Worm (Caenorhabditis elegans) whole organism, L1 larva: ENCODE data around the gene jmjd-4.

Experiments
- aha-1 ChIP-seq: fragments of 150-350 bp; optimal IDR thresholded peaks from 2 replicates; lab custom pipeline; 2014; ENCODE audit warnings: missing biosample characterization, missing genetic modification characterization
- ama-1 ChIP-seq: fragments of 150-350 bp; optimal IDR thresholded peaks from 2 replicates; lab custom pipeline; 2014
- ceh-8 ChIP-seq: fragments of 200-800 bp; sonication (Bioruptor generic); optimal IDR thresholded peaks from 2 replicates; lab custom pipeline; 2018; ENCODE audit warnings: mild to moderate bottlenecking, missing genetic modification characterization, moderate library complexity, missing compliant biosample characterization
- ceh-82 ChIP-seq, 3 experiments: fragments of 150-350 bp in 1 of 3; sonication (generic microtip) in 2 of 3; optimal IDR thresholded peaks; 2 replicates each; lab custom pipeline; 2014 to 2017; ENCODE audit warnings: missing biosample characterization in 3 of 3, missing genetic modification characterization in 3 of 3
- ceh-90 ChIP-seq: sonication (generic microtip); optimal IDR thresholded peaks from 2 replicates; lab custom pipeline; 2016; ENCODE audit warnings: missing genetic modification characterization, missing compliant biosample characterization
- dpl-1 ChIP-seq, 3 experiments: fragments of 150-350 bp in 2 of 3; sonication (generic microtip) in 1 of 3; optimal IDR thresholded peaks; 2 replicates each; lab custom pipeline; 2014 to 2017; ENCODE audit warnings: missing biosample characterization in 3 of 3, missing genetic modification characterization in 3 of 3, missing genetic modification reagents in 3 of 3
- efl-1 ChIP-seq, 4 experiments: fragments of 150-350 bp; optimal IDR thresholded peaks in 3 of 4; peaks in 1 of 4; 1 replicate in 1 of 4; 2 replicates in 3 of 4; lab custom pipeline; 2014; ENCODE audit warnings: missing biosample characterization in 2 of 4, missing genetic modification characterization in 2 of 4, missing genetic modification reagents in 2 of 4
- efl-3 ChIP-seq: fragments of 200-800 bp; sonication (Bioruptor generic); optimal IDR thresholded peaks from 2 replicates; lab custom pipeline; 2018; ENCODE audit warnings: mild to moderate bottlenecking, missing genetic modification characterization, missing compliant biosample characterization
- egl-13 ChIP-seq: sonication (generic microtip); optimal IDR thresholded peaks from 2 replicates; lab custom pipeline; 2016; ENCODE audit warnings: missing genotype, missing genetic modification reagents, missing genetic modification characterization, missing compliant biosample characterization
- elt-2 ChIP-seq: sonication (generic microtip); optimal IDR thresholded peaks from 2 replicates; lab custom pipeline; 2016; ENCODE audit warnings: missing genetic modification characterization, mild to moderate bottlenecking, inconsistent platforms, missing compliant biosample characterization, missing genetic modification reagents
- elt-3 ChIP-seq, 6 experiments: fragments of 150-350 bp in 1 of 6; sonication (generic microtip); optimal IDR thresholded peaks; 2 replicates each; lab custom pipeline; 2017 to 2018; ENCODE audit warnings: missing biosample characterization in 6 of 6, missing genetic modification characterization in 6 of 6, inconsistent platforms in 1 of 6
- ets-5 ChIP-seq: fragments of 200-800 bp; sonication (Bioruptor generic); IDR thresholded peaks from 2 replicates; pipeline ENCODE4 v1.3.6; 2022; ENCODE audit warnings: missing genetic modification characterization, missing compliant biosample characterization
- fkh-8 ChIP-seq: sonication (generic microtip); optimal IDR thresholded peaks from 2 replicates; lab custom pipeline; 2016; ENCODE audit warnings: mild to moderate bottlenecking, missing genetic modification characterization, missing compliant biosample characterization
- irx-1 ChIP-seq: sonication (generic microtip); optimal IDR thresholded peaks from 2 replicates; lab custom pipeline; 2016; ENCODE audit warnings: missing genetic modification characterization, missing compliant biosample characterization
- jun-1 ChIP-seq: fragments of 150-350 bp; optimal IDR thresholded peaks from 2 replicates; lab custom pipeline; 2014; ENCODE audit warnings: missing biosample characterization, missing genetic modification reagents, missing genetic modification characterization
- lin-35 ChIP-seq, 2 experiments: fragments of 150-350 bp; optimal IDR thresholded peaks; 2 replicates each; lab custom pipeline; 2014; ENCODE audit warnings: missing biosample characterization in 2 of 2, missing genetic modification characterization in 2 of 2, missing genetic modification reagents in 2 of 2
- lin-39 ChIP-seq: fragments of 150-350 bp; optimal IDR thresholded peaks from 2 replicates; lab custom pipeline; 2014; ENCODE audit warnings: missing biosample characterization, missing genetic modification reagents, missing genetic modification characterization
- lir-3 ChIP-seq: sonication (generic microtip); optimal IDR thresholded peaks from 2 replicates; lab custom pipeline; 2016; ENCODE audit warnings: mild to moderate bottlenecking, missing genetic modification characterization, moderate library complexity, missing compliant biosample characterization; ENCODE audit not compliant: poor library complexity
- mef-2 ChIP-seq: fragments of 150-350 bp; optimal IDR thresholded peaks from 2 replicates; lab custom pipeline; 2014; ENCODE audit warnings: missing biosample characterization, missing genetic modification characterization
- mep-1 ChIP-seq: fragments of 150-350 bp; optimal IDR thresholded peaks from 2 replicates; lab custom pipeline; 2014; ENCODE audit warnings: missing biosample characterization, missing genetic modification characterization
- nhr-12 ChIP-seq: sonication (generic microtip); optimal IDR thresholded peaks from 2 replicates; lab custom pipeline; 2017; ENCODE audit warnings: missing biosample characterization, missing genetic modification characterization
- nhr-76 ChIP-seq: sonication (generic microtip); optimal IDR thresholded peaks from 2 replicates; lab custom pipeline; 2017; ENCODE audit warnings: missing biosample characterization, missing genetic modification characterization
- nhr-85 ChIP-seq: sonication (generic microtip); peaks from one replicate; lab custom pipeline; 2016; ENCODE audit warnings: missing genetic modification characterization, inconsistent platforms, missing compliant biosample characterization
- nhr-90 ChIP-seq: sonication (generic microtip); optimal IDR thresholded peaks from 2 replicates; lab custom pipeline; 2016; ENCODE audit warnings: mild to moderate bottlenecking, missing genetic modification characterization, missing compliant biosample characterization; ENCODE audit not compliant: poor library complexity
- pag-3 ChIP-seq: sonication (generic microtip); optimal IDR thresholded peaks from 2 replicates; lab custom pipeline; 2017; ENCODE audit warnings: missing genetic modification characterization, mild to moderate bottlenecking, missing compliant biosample characterization, antibody characterized with exemption, borderline replicate concordance; ENCODE audit not compliant: insufficient read depth
- skn-1 ChIP-seq: fragments of 150-350 bp; optimal IDR thresholded peaks from 2 replicates; lab custom pipeline; 2014; ENCODE audit warnings: missing biosample characterization, missing genetic modification characterization
- snu-23 ChIP-seq: sonication (generic microtip); optimal IDR thresholded peaks from 2 replicates; lab custom pipeline; 2016; ENCODE audit warnings: missing genetic modification characterization, missing compliant biosample characterization
- sptf-1 ChIP-seq: fragments of 150-350 bp; optimal IDR thresholded peaks from 2 replicates; lab custom pipeline; 2014; ENCODE audit warnings: missing biosample characterization, missing genetic modification characterization
- tbx-2 ChIP-seq: sonication (generic microtip); optimal IDR thresholded peaks from 2 replicates; lab custom pipeline; 2016; ENCODE audit warnings: missing genetic modification characterization, missing compliant biosample characterization
- unc-98 ChIP-seq: fragments of 200-800 bp; sonication (Bioruptor generic); IDR thresholded peaks from 2 replicates; pipeline ENCODE4 v1.3.6; 2022; ENCODE audit warnings: missing genetic modification characterization, missing compliant biosample characterization
- vab-15 ChIP-seq: sonication (generic microtip); optimal IDR thresholded peaks from 2 replicates; lab custom pipeline; 2017; ENCODE audit warnings: missing genotype, mild to moderate bottlenecking, missing genetic modification characterization, missing compliant biosample characterization
- xbp-1 ChIP-seq: sonication (generic microtip); optimal IDR thresholded peaks from 2 replicates; lab custom pipeline; 2016; ENCODE audit warnings: missing genetic modification characterization, missing compliant biosample characterization
- zip-4 ChIP-seq: fragments of 200-800 bp; sonication (Bioruptor generic); optimal IDR thresholded peaks from 2 replicates; lab custom pipeline; 2018; ENCODE audit warnings: mild to moderate bottlenecking, missing genetic modification characterization, moderate library complexity, missing compliant biosample characterization

Gene jmjd-4

DNA sequence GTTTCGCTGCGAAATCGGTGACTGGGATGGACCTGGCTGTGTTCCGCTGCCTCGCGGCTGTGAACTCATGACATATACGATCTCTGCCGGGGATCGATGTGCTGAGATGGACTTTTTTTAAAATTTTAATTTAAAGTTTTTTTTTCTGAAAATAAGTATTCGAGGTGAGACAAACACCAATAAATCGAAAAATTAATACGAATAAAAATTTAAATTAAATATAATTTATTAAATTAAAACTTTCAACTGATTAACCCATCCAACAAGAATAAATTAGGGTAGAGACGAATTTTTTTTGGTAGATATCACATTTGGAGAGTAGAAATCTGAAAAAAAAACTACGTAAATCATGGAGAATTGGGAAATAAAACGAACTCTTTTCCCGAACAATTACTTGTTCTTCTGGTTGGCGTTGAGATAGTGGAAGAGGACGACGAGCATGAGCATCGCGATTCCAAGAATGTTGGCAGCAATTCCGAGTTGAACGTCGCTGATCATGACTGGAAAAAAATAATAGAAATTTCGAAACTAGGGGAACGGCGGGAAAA, 15.7 kb downstream of the jmjd-4 start, which contains the start of the genes unc-50 and ostf-4:
Gene unc-50, minus strand, starts transcription at position 101 of the 548 bp plus-strand sequence.
Gene ostf-4, minus strand, starts transcription at position 498 of the 548 bp plus-strand sequence.
- no peak for TF ChIP-seq mep-1
- TF ChIP-seq ceh-90 (tag; lab: Kevin White, UChicago) = no peak
- no peak for TF ChIP-seq efl-3 (GFP tag; lab: Kevin White, UChicago)
- TF ChIP-seq ceh-8 = no peak
- no peak for TF ChIP-seq jun-1 (tag; lab: Kevin White, UChicago)
- TF ChIP-seq fkh-8 (tag; lab: Kevin White, UChicago) = no peak
- TF ChIP-seq elt-3 (tag; optimal IDR thresholded peaks at IDR 0.05; lab: Kevin White, UChicago) = no peak
- TF ChIP-seq xbp-1 = no peak
- no peak for TF ChIP-seq ama-1
- TF ChIP-seq aha-1 (tag; lab: Kevin White, UChicago) = no peak
- no peak for TF ChIP-seq vab-15
- no peak for TF ChIP-seq sptf-1 (tag; lab: Kevin White, UChicago)
- TF ChIP-seq efl-1 (optimal IDR thresholded peaks at IDR 0.05; lab: Kevin White, UChicago) = no peak
- no peak for TF ChIP-seq efl-1 (GFP tag; optimal IDR thresholded peaks at IDR 0.05 in 1 of 2; lab: Kevin White, UChicago)
- no peak for TF ChIP-seq nhr-12 (tag; lab: Kevin White, UChicago)
- TF ChIP-seq unc-98 (GFP tag; lab: Robert Waterston, UW) = no peak
- TF ChIP-seq skn-1 (tag; lab: Kevin White, UChicago) = no peak
- no peak for TF ChIP-seq snu-23
- TF ChIP-seq, all 84 proteins: peak for 0

DNA sequence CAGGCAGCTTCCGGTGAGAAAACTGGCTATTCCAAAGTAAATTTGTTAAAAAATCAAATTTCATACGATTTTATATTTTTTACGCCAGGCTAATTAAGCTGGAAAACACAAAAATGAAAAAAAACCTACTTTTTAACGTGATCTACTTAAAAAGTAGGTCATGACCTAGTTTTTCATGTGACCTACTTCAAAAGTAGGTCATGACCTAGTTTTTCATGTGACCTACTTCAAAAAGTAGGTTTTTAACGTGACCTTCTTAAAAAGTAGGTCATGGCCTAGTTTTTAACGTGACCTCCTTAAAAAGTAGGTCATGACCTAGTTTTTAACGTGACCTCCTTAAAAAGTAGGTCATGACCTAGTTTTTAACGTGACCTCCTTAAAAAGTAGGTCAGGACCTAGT, 17.2 kb downstream of the jmjd-4 start:
- peak; percentile 93 for TF ChIP-seq nhr-85

DNA sequence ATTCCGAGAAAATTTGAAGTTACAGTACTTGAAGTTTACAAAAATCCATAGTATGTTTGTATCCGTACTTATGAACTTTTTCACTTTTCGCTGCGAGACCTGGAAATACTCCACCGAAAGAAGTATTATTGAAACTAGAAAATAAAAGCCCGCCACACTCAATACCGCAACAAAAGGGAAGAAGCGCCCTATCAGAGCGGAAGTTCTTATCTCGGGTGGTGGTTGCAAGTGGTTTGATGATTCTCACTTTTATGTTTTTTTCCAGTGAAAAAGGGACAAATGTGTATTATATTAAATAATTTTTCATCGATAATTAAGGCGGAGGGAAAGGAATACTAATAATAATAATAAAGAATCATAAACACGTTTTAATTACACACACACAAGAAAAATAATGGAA, 19.6 kb downstream of the jmjd-4 start:
- no peak for TF ChIP-seq irx-1
- no peak for TF ChIP-seq pag-3 (tag; lab: Kevin White, UChicago)
- TF ChIP-seq mef-2 (tag; lab: Kevin White, UChicago) = no peak
- no peak for TF ChIP-seq zip-4
- no peak for TF ChIP-seq lir-3
- TF ChIP-seq efl-1 (optimal IDR thresholded peaks at IDR 0.05; lab: Kevin White, UChicago) = no peak
- peak in 1 of 2 experiments; percentile 1 for TF ChIP-seq efl-1 (GFP tag; optimal IDR thresholded peaks at IDR 0.05 in 1 of 2; lab: Kevin White, UChicago)
- TF ChIP-seq ets-5 (GFP tag; lab: Robert Waterston, UW) = no peak
- peak; percentile 10 for TF ChIP-seq elt-2 (tag; lab: Kevin White, UChicago)
- TF ChIP-seq nhr-90 (tag; lab: Kevin White, UChicago) = no peak

DNA sequence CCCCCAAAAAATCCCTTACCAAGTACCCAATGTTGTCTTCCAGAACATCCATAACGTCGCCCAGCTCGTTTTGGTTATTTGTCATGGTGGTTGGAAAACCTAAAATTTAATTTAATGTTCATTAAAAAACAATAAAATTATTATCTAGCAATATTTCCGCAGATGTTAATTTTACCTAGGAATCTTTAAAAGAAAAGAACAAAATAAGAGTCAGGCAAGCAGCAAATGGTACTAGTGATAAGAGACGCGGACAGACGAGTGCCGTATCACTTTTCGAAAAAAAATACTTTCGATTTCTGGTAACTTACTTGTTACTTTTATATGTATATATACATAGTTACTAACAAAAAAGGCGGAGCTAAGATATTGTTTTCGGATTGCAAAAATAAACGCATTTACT, 22.8 kb downstream of the jmjd-4 start, which contains the start of gene T07A5.7:
Gene T07A5.7, minus strand, starts transcription at position 101 of the 400 bp plus-strand sequence.
- TF ChIP-seq efl-1 (optimal IDR thresholded peaks at IDR 0.05; lab: Kevin White, UChicago) = no peak
- TF ChIP-seq efl-1 (GFP tag; optimal IDR thresholded peaks at IDR 0.05 in 1 of 2; lab: Kevin White, UChicago) = peak in 1 of 2 experiments; percentile 59
- no peak for TF ChIP-seq dpl-1 (GFP tag; optimal IDR thresholded peaks at IDR 0.05; lab: Kevin White, UChicago)

DNA sequence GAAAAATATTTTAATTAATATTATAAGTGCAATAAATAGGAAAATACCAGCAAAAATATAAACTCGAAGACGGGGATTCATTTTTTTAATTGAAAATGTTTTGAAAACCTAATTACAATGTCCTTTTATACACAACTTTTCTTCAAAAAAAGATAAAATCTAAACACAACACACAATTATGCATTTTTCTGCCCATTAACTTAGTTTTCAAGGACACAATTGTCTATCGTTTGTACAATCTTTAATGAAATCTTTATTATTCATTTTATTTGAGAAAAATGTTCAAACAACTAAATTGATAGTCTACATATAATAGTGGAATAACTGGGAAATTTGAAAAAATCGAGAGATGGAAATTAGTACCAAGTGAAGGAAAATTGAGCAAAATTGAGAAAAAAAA, 27.8 kb downstream of the jmjd-4 start, which contains the start of gene T07A5.1:
Gene T07A5.1, minus strand, starts transcription at position 149 of the 400 bp plus-strand sequence.
- TF ChIP-seq nhr-76 = no peak
- TF ChIP-seq lin-39 (tag; lab: Kevin White, UChicago) = peak; percentile 15
- no peak for TF ChIP-seq tbx-2 (tag; lab: Kevin White, UChicago)
- TF ChIP-seq nhr-85 = peak; percentile 60

DNA sequence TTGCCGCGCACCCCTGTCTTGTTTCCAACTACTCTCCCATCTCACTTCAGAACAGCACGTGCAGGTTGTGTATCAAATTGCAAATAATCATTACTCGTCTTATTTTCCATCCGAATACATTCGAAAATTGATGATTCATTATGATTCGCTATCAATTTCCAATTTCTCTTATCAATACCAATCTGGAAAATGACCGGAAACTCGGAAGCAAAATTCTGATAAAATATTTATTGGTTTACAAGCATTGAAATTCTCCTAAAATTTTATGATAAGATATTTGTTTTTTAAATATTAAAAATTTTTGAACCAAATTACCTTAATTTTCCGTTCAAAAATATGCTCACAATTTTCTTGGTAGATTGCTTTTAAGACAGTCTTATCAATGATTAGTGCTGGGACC, 28.5 kb downstream of the jmjd-4 start:
- TF ChIP-seq mep-1 (no peak), efl-1 (optimal IDR thresholded peaks at IDR 0.05; lab: Kevin White, UChicago) (no peak), efl-1 (GFP tag; optimal IDR thresholded peaks at IDR 0.05 in 1 of 2; lab: Kevin White, UChicago) (peak in 1 of 2 experiments; percentile 18), ceh-82 (tag; optimal IDR thresholded peaks at IDR 0.05; lab: Kevin White, UChicago) (no peak), lin-35 (GFP tag; optimal IDR thresholded peaks at IDR 0.05; lab: Kevin White, UChicago) (no peak), elt-2 (tag; lab: Kevin White, UChicago) (peak; percentile 76), egl-13 (no peak)
